Fruit fly (Drosophila melanogaster) whole organism, prepupa: ENCODE data around the gene TwdlG.
"Not testable (repeated sequence)": the region's sequence is repeated elsewhere in the genome, so short reads cannot be mapped to it uniquely, and the experiment has no call there.

ENCODE experiments used
- CG10631 ChIP-seq: fragments of 200-800 bp; sonication (Bioruptor generic); optimal IDR thresholded peaks from 2 replicates; lab custom pipeline; 2016; ENCODE audit warnings: missing biosample characterization, missing genetic modification characterization
- CG1621 ChIP-seq: fragments of 200-800 bp; sonication (Bioruptor generic); optimal IDR thresholded peaks from 3 replicates; lab custom pipeline; 2018; ENCODE audit warnings: missing biosample characterization, mild to moderate bottlenecking, missing genetic modification characterization
- CG3032 ChIP-seq: fragments of 200-800 bp; optimal IDR thresholded peaks from 2 replicates; lab custom pipeline; 2019; ENCODE audit warnings: missing biosample characterization, mild to moderate bottlenecking, missing genetic modification characterization, moderate library complexity
- CG31627 ChIP-seq: fragments of 200-800 bp; sonication (Bioruptor generic); optimal IDR thresholded peaks from 3 replicates; lab custom pipeline; 2016; ENCODE audit warnings: missing biosample characterization, missing genetic modification characterization
- CG32006 ChIP-seq: fragments of 200-800 bp; sonication (Bioruptor generic); optimal IDR thresholded peaks from 3 replicates; lab custom pipeline; 2017; ENCODE audit warnings: missing biosample characterization, mild to moderate bottlenecking, missing genetic modification characterization
- CG34406 ChIP-seq: fragments of 200-800 bp; sonication (Bioruptor generic); optimal IDR thresholded peaks from 3 replicates; lab custom pipeline; 2016; ENCODE audit warnings: missing biosample characterization, missing genetic modification characterization
- CG9139 ChIP-seq: fragments of 200-800 bp; sonication (Bioruptor generic); optimal IDR thresholded peaks from 3 replicates; lab custom pipeline; 2017; ENCODE audit warnings: missing biosample characterization, mild to moderate bottlenecking, missing genetic modification characterization
- Eip75B ChIP-seq: fragments of 200-800 bp; sonication (Bioruptor generic); optimal IDR thresholded peaks from 3 replicates; lab custom pipeline; 2016; ENCODE audit warnings: missing biosample characterization, missing genetic modification characterization
- Ets96B ChIP-seq: fragments of 200-800 bp; optimal IDR thresholded peaks from 2 replicates; lab custom pipeline; 2019; ENCODE audit warnings: missing biosample characterization, mild to moderate bottlenecking, missing genetic modification characterization, moderate library complexity
- Gug ChIP-seq: fragments of 200-800 bp; sonication (Bioruptor generic); IDR thresholded peaks from 2 replicates; pipeline ENCODE4 v1.3.6; 2022; ENCODE audit warnings: missing biosample characterization, missing genetic modification characterization
- Hr38 ChIP-seq: sonication (Bioruptor generic); optimal IDR thresholded peaks from 2 replicates; lab custom pipeline; 2016; ENCODE audit warnings: missing biosample characterization, missing genetic modification characterization
- Lpt ChIP-seq: fragments of 200-800 bp; sonication (Bioruptor generic); optimal IDR thresholded peaks from 3 replicates; lab custom pipeline; 2016; ENCODE audit warnings: missing biosample characterization, missing genetic modification characterization
- Sox102F ChIP-seq: fragments of 200-800 bp; sonication (Bioruptor generic); optimal IDR thresholded peaks from 2 replicates; lab custom pipeline; 2016; ENCODE audit warnings: missing biosample characterization, mild to moderate bottlenecking, missing genetic modification characterization
- acj6 ChIP-seq: fragments of 200-800 bp; sonication (Bioruptor generic); optimal IDR thresholded peaks from 3 replicates; lab custom pipeline; 2016; ENCODE audit warnings: missing biosample characterization, missing genetic modification characterization
- dac ChIP-seq: fragments of 200-800 bp; sonication (Bioruptor generic); optimal IDR thresholded peaks from 2 replicates; lab custom pipeline; 2017; ENCODE audit warnings: missing biosample characterization, mild to moderate bottlenecking, missing genetic modification characterization
- fd59A ChIP-seq: fragments of 200-800 bp; sonication (Bioruptor generic); optimal IDR thresholded peaks from 2 replicates; lab custom pipeline; 2017; ENCODE audit warnings: missing biosample characterization, mild to moderate bottlenecking, missing genetic modification characterization, missing genetic modification reagents
- lz ChIP-seq: fragments of 200-800 bp; sonication (Bioruptor generic); optimal IDR thresholded peaks from 3 replicates; lab custom pipeline; 2016; ENCODE audit warnings: missing biosample characterization, missing genetic modification characterization
- pdm3 ChIP-seq: fragments of 200-800 bp; sonication (Bioruptor generic); optimal IDR thresholded peaks from 3 replicates; lab custom pipeline; 2016; ENCODE audit warnings: missing biosample characterization, missing genetic modification characterization
- salr ChIP-seq, 2 experiments: fragments of 200-800 bp; sonication (Bioruptor generic); optimal IDR thresholded peaks; 3 replicates each; lab custom pipeline; 2016 to 2018; ENCODE audit warnings: missing biosample characterization in 2 of 2, missing genetic modification characterization in 2 of 2, mild to moderate bottlenecking in 1 of 2
- spab ChIP-seq: fragments of 200-800 bp; sonication (Bioruptor generic); optimal IDR thresholded peaks from 2 replicates; lab custom pipeline; 2017; ENCODE audit warnings: missing biosample characterization, mild to moderate bottlenecking, missing genetic modification characterization, missing genetic modification reagents
- svp ChIP-seq: fragments of 200-800 bp; sonication (Bioruptor generic); peaks from one replicate; lab custom pipeline; 2016; ENCODE audit warnings: missing biosample characterization, missing genetic modification characterization
- topi ChIP-seq: fragments of 200-800 bp; sonication (Bioruptor generic); optimal IDR thresholded peaks from 3 replicates; lab custom pipeline; 2016; ENCODE audit warnings: missing biosample characterization, missing genetic modification characterization

The TwdlG gene

dm6 chr3R:4214038-4214437 lies 37.1 kb downstream of the TwdlG start (continued):
- TF ChIP-seq Ets96B (tag; lab: Kevin White, UChicago), result peak; percentile 89
- TF ChIP-seq CG31627 (GFP tag; lab: Kevin White, UChicago), result peak; percentile 90
- TF ChIP-seq spab (GFP tag; lab: Kevin White, UChicago), result peak; percentile 87
- peak; percentile 87 for TF ChIP-seq CG3032 (tag; lab: Kevin White, UChicago)
- TF ChIP-seq Lpt (GFP tag; lab: Kevin White, UChicago), result peak; percentile 87
- peak; percentile 87 for TF ChIP-seq lz (GFP tag; lab: Kevin White, UChicago)
- peak; percentile 77 for TF ChIP-seq CG34406 (GFP tag; lab: Kevin White, UChicago)
- peak; percentile 91 for TF ChIP-seq acj6 (GFP tag; lab: Kevin White, UChicago)
- TF ChIP-seq salr (GFP tag; optimal IDR thresholded peaks at IDR 0.05; lab: Kevin White, UChicago), result peak; percentile 54 to 84
- TF ChIP-seq fd59A (GFP tag; lab: Kevin White, UChicago), result peak; percentile 88
- TF ChIP-seq dac (GFP tag; lab: Kevin White, UChicago), result peak; percentile 83
- TF ChIP-seq CG32006 (GFP tag; lab: Kevin White, UChicago), result peak; percentile 87
- TF ChIP-seq Eip75B (GFP tag; lab: Kevin White, UChicago), result peak; percentile 91
- TF ChIP-seq topi (GFP tag; lab: Kevin White, UChicago), result peak; percentile 86
- peak; percentile 85 for TF ChIP-seq CG10631 (GFP tag; lab: Kevin White, UChicago)
- peak; percentile 89 for TF ChIP-seq CG1621 (tag; lab: Kevin White, UChicago)
- TF ChIP-seq pdm3 (GFP tag; lab: Kevin White, UChicago), result peak; percentile 89
- TF ChIP-seq Gug (GFP tag; lab: Robert Waterston, UW), result peak; percentile 90
- peak; percentile 94 for TF ChIP-seq svp (GFP tag; lab: Kevin White, UChicago)
- peak; percentile 52 for TF ChIP-seq Hr38 (GFP tag; lab: Kevin White, UChicago)

- TF ChIP-seq Sox102F (GFP tag; lab: Kevin White, UChicago); CG9139; dac (GFP tag; lab: Kevin White, UChicago): not testable (repeated sequence)
These were observed 39.7 kb downstream of the TwdlG start, which contains the start of gene aux for dm6 chr3R:4211483-4211882. TSS of gene aux (plus strand) at chr3R:4211783.
